Fruit fly (Drosophila melanogaster) whole organism, prepupa: ENCODE measurements around the gene slmo.
A peak's percentile ranks its signal among the peaks of the same experiment; 100 is the strongest.

Source experiments
- Blimp-1 ChIP-seq: fragments of 200-800 bp; sonication (Bioruptor generic); optimal IDR thresholded peaks from 3 replicates; lab custom pipeline; 2017; ENCODE audit warnings: missing biosample characterization, missing genetic modification characterization, mild to moderate bottlenecking, moderate library complexity, missing genetic modification reagents
- CG10631 ChIP-seq: fragments of 200-800 bp; sonication (Bioruptor generic); optimal IDR thresholded peaks from 2 replicates; lab custom pipeline; 2016; ENCODE audit warnings: missing biosample characterization, missing genetic modification characterization
- CG10669 ChIP-seq: fragments of 200-800 bp; sonication (Bioruptor generic); optimal IDR thresholded peaks from 3 replicates; lab custom pipeline; 2018; ENCODE audit warnings: missing biosample characterization, mild to moderate bottlenecking, missing genetic modification characterization, moderate library complexity
- CG11294 ChIP-seq: fragments of 200-800 bp; sonication (Bioruptor generic); IDR thresholded peaks from 2 replicates; pipeline ENCODE4 v1.3.6; 2022; ENCODE audit warnings: missing biosample characterization, missing genetic modification characterization
- CG11902 ChIP-seq: fragments of 200-800 bp; sonication (Bioruptor generic); optimal IDR thresholded peaks from 3 replicates; lab custom pipeline; 2016; ENCODE audit warnings: missing biosample characterization, missing genetic modification characterization
- CG15336 ChIP-seq: fragments of 200-800 bp; sonication (Bioruptor generic); IDR thresholded peaks from 2 replicates; pipeline ENCODE4 v1.3.6; 2022; ENCODE audit warnings: missing biosample characterization, missing genetic modification characterization
- CG1621 ChIP-seq: fragments of 200-800 bp; sonication (Bioruptor generic); optimal IDR thresholded peaks from 3 replicates; lab custom pipeline; 2018; ENCODE audit warnings: missing biosample characterization, mild to moderate bottlenecking, missing genetic modification characterization
- CG3032 ChIP-seq: fragments of 200-800 bp; optimal IDR thresholded peaks from 2 replicates; lab custom pipeline; 2019; ENCODE audit warnings: missing biosample characterization, mild to moderate bottlenecking, missing genetic modification characterization, moderate library complexity
- CG31627 ChIP-seq: fragments of 200-800 bp; sonication (Bioruptor generic); optimal IDR thresholded peaks from 3 replicates; lab custom pipeline; 2016; ENCODE audit warnings: missing biosample characterization, missing genetic modification characterization
- CG3919 ChIP-seq: fragments of 200-800 bp; sonication (Bioruptor generic); optimal IDR thresholded peaks from 3 replicates; lab custom pipeline; 2016; ENCODE audit warnings: missing biosample characterization, missing genetic modification characterization
- CG4318 ChIP-seq: fragments of 200-800 bp; sonication (Bioruptor generic); optimal IDR thresholded peaks from 3 replicates; lab custom pipeline; 2017; ENCODE audit warnings: missing biosample characterization, mild to moderate bottlenecking, missing genetic modification characterization
- CG6276 ChIP-seq: fragments of 200-800 bp; sonication (Bioruptor generic); optimal IDR thresholded peaks from 2 replicates; lab custom pipeline; 2017; ENCODE audit warnings: missing biosample characterization, mild to moderate bottlenecking, missing genetic modification characterization
- CG8119 ChIP-seq: fragments of 200-800 bp; sonication (Bioruptor generic); IDR thresholded peaks from 3 replicates; pipeline ENCODE4 v1.3.6; 2022; ENCODE audit warnings: missing biosample characterization, missing genetic modification characterization
- CG8632 ChIP-seq: fragments of 200-800 bp; sonication (Bioruptor generic); optimal IDR thresholded peaks from 3 replicates; lab custom pipeline; 2016; ENCODE audit warnings: missing biosample characterization, missing genetic modification characterization
- CG9139 ChIP-seq: fragments of 200-800 bp; sonication (Bioruptor generic); optimal IDR thresholded peaks from 3 replicates; lab custom pipeline; 2017; ENCODE audit warnings: missing biosample characterization, mild to moderate bottlenecking, missing genetic modification characterization
- Eip78C ChIP-seq: fragments of 200-800 bp; sonication (Bioruptor generic); peaks from one replicate; lab custom pipeline; 2016; ENCODE audit warnings: missing biosample characterization, missing genetic modification characterization
- Eip93F ChIP-seq: fragments of 200-800 bp; sonication (Bioruptor generic); optimal IDR thresholded peaks from 2 replicates; lab custom pipeline; 2016; ENCODE audit warnings: missing biosample characterization, mild to moderate bottlenecking, missing genetic modification characterization
- Ets21C ChIP-seq: fragments of 200-800 bp; sonication (Bioruptor generic); optimal IDR thresholded peaks from 3 replicates; lab custom pipeline; 2016; ENCODE audit warnings: missing biosample characterization, missing genetic modification characterization
- Ets96B ChIP-seq: fragments of 200-800 bp; optimal IDR thresholded peaks from 2 replicates; lab custom pipeline; 2019; ENCODE audit warnings: missing biosample characterization, mild to moderate bottlenecking, missing genetic modification characterization, moderate library complexity
- Hr38 ChIP-seq: sonication (Bioruptor generic); optimal IDR thresholded peaks from 2 replicates; lab custom pipeline; 2016; ENCODE audit warnings: missing biosample characterization, missing genetic modification characterization
- Hr39 ChIP-seq: fragments of 200-800 bp; sonication (Bioruptor generic); optimal IDR thresholded peaks from 2 replicates; lab custom pipeline; 2016; ENCODE audit warnings: missing biosample characterization, missing genetic modification characterization
- Hr4 ChIP-seq: fragments of 200-800 bp; sonication (Bioruptor generic); optimal IDR thresholded peaks from 3 replicates; lab custom pipeline; 2016; ENCODE audit warnings: missing biosample characterization, missing genetic modification characterization
- Met ChIP-seq: fragments of 200-800 bp; sonication (Bioruptor generic); optimal IDR thresholded peaks from 3 replicates; lab custom pipeline; 2016; ENCODE audit warnings: missing biosample characterization, missing genetic modification characterization
- OdsH ChIP-seq: fragments of 200-800 bp; sonication (Bioruptor generic); optimal IDR thresholded peaks from 3 replicates; lab custom pipeline; 2016; ENCODE audit warnings: missing biosample characterization, missing genetic modification characterization
- Sox102F ChIP-seq: fragments of 200-800 bp; sonication (Bioruptor generic); optimal IDR thresholded peaks from 2 replicates; lab custom pipeline; 2016; ENCODE audit warnings: missing biosample characterization, mild to moderate bottlenecking, missing genetic modification characterization
- Sox14 ChIP-seq: fragments of 200-800 bp; sonication (Bioruptor generic); optimal IDR thresholded peaks from 3 replicates; lab custom pipeline; 2016; ENCODE audit warnings: missing biosample characterization, missing genetic modification characterization
- cyc ChIP-seq: fragments of 200-800 bp; sonication (Bioruptor generic); optimal IDR thresholded peaks from 3 replicates; lab custom pipeline; 2016; ENCODE audit warnings: missing biosample characterization, missing genetic modification characterization
- dac ChIP-seq: fragments of 200-800 bp; sonication (Bioruptor generic); optimal IDR thresholded peaks from 2 replicates; lab custom pipeline; 2017; ENCODE audit warnings: missing biosample characterization, mild to moderate bottlenecking, missing genetic modification characterization
- fd59A ChIP-seq: fragments of 200-800 bp; sonication (Bioruptor generic); optimal IDR thresholded peaks from 2 replicates; lab custom pipeline; 2017; ENCODE audit warnings: missing biosample characterization, mild to moderate bottlenecking, missing genetic modification characterization, missing genetic modification reagents
- lz ChIP-seq: fragments of 200-800 bp; sonication (Bioruptor generic); optimal IDR thresholded peaks from 3 replicates; lab custom pipeline; 2016; ENCODE audit warnings: missing biosample characterization, missing genetic modification characterization
- net ChIP-seq: fragments of 200-800 bp; sonication (Bioruptor generic); optimal IDR thresholded peaks from 3 replicates; lab custom pipeline; 2016; ENCODE audit warnings: missing biosample characterization, missing genetic modification characterization
- ss ChIP-seq, 2 experiments: fragments of 200-800 bp; sonication (Bioruptor generic); optimal IDR thresholded peaks; 2 replicates in 1 of 2; 3 replicates in 1 of 2; lab custom pipeline; 2017 to 2018; ENCODE audit warnings: mild to moderate bottlenecking in 2 of 2, missing biosample characterization in 2 of 2, missing genetic modification characterization in 2 of 2, moderate library complexity in 1 of 2
- vri ChIP-seq: fragments of 200-800 bp; sonication (Bioruptor generic); optimal IDR thresholded peaks from 3 replicates; lab custom pipeline; 2016; ENCODE audit warnings: missing biosample characterization, mild to moderate bottlenecking, missing genetic modification characterization

The slmo gene

dm6 chr2L:6088371-6089365 is 40.2 kb upstream of the slmo start (continued):
- no peak for TF ChIP-seq Hr4 (GFP tag; lab: Kevin White, UChicago)
- no peak for TF ChIP-seq CG11902 (GFP tag; lab: Kevin White, UChicago)
- no peak for TF ChIP-seq CG3919 (GFP tag; lab: Kevin White, UChicago)
- no peak for TF ChIP-seq Ets21C (GFP tag; lab: Kevin White, UChicago)
- no peak for TF ChIP-seq CG10631 (GFP tag; lab: Kevin White, UChicago)
- 0 out of 3 replicates have a peak, but pooled peaks have one; percentile 15 for TF ChIP-seq CG8119 (GFP tag; lab: Robert Waterston, UW)
- TF ChIP-seq ss (GFP tag; optimal IDR thresholded peaks at IDR 0.05; lab: Kevin White, UChicago), result no peak
- no peak for TF ChIP-seq OdsH (GFP tag; lab: Kevin White, UChicago)
- peak; percentile 72 for TF ChIP-seq vri
- TF ChIP-seq CG15336 (GFP tag; lab: Robert Waterston, UW), result no peak
- no peak for TF ChIP-seq Ets96B
- TF ChIP-seq fd59A (GFP tag; lab: Kevin White, UChicago), result no peak
- no peak for TF ChIP-seq CG8632 (GFP tag; lab: Kevin White, UChicago)
- TF ChIP-seq Hr39 (GFP tag; lab: Kevin White, UChicago), result no peak
- TF ChIP-seq CG3032 (tag; lab: Kevin White, UChicago), result no peak
- TF ChIP-seq Sox14 (GFP tag; lab: Kevin White, UChicago), result peak; percentile 77
- TF ChIP-seq Hr38 (GFP tag; lab: Kevin White, UChicago), result no peak
- no peak for TF ChIP-seq CG10669 (GFP tag; lab: Kevin White, UChicago)
- TF ChIP-seq CG1621 (tag; lab: Kevin White, UChicago), result peak; percentile 53

- TF ChIP-seq Sox102F (GFP tag; lab: Kevin White, UChicago) (no peak), Ets96B (no peak), Blimp-1 (no peak), Hr4 (GFP tag; lab: Kevin White, UChicago) (no peak), cyc (no peak), net (no peak)
Observed at dm6 chr2L:6087685-6088084, 39.2 kb upstream of the slmo start.

dm6 chr2L:6086771-6087170 is 38.3 kb upstream of the slmo start:
- TF ChIP-seq CG8119 (GFP tag; lab: Robert Waterston, UW) (no peak), CG6276 (GFP tag; lab: Kevin White, UChicago) (no peak), Eip93F (no peak), CG9139 (GFP tag; lab: Kevin White, UChicago) (no peak), dac (GFP tag; lab: Kevin White, UChicago) (no peak), Met (GFP tag; lab: Kevin White, UChicago) (peak; percentile 66), CG31627 (GFP tag; lab: Kevin White, UChicago) (peak; percentile 26), Hr39 (GFP tag; lab: Kevin White, UChicago) (peak; percentile 48), fd59A (GFP tag; lab: Kevin White, UChicago) (no peak), lz (GFP tag; lab: Kevin White, UChicago) (no peak), CG4318 (GFP tag; lab: Kevin White, UChicago) (no peak), Blimp-1 (peak; percentile 65), Eip78C (peak; percentile 35), CG10669 (GFP tag; lab: Kevin White, UChicago) (no peak), CG10631 (GFP tag; lab: Kevin White, UChicago) (no peak), vri (peak; percentile 42), CG11294 (GFP tag; lab: Robert Waterston, UW) (no peak), Hr4 (GFP tag; lab: Kevin White, UChicago) (no peak)
